Fruit fly (Drosophila melanogaster) whole organism, embryonic: ENCODE data around the gene Rpt6.

ENCODE experiments used
- Atf-2 ChIP-seq: fragments of 200-800 bp; sonication (Bioruptor generic); optimal IDR thresholded peaks from 2 replicates; lab custom pipeline; 2016; ENCODE audit warnings: missing biosample characterization, missing genetic modification characterization
- CG12071 ChIP-seq: fragments of 200-800 bp; sonication (Bioruptor generic); optimal IDR thresholded peaks from 3 replicates; lab custom pipeline; 2018; ENCODE audit warnings: missing biosample characterization, mild to moderate bottlenecking, missing genetic modification characterization
- CG1233 ChIP-seq: fragments of 200-800 bp; sonication (Bioruptor generic); optimal IDR thresholded peaks from 4 replicates; lab custom pipeline; 2018; ENCODE audit warnings: missing biosample characterization, mild to moderate bottlenecking, missing genetic modification characterization
- CG13287 ChIP-seq: fragments of 200-800 bp; sonication (Bioruptor generic); IDR thresholded peaks from 2 replicates; pipeline ENCODE4 v1.3.6; 2022; ENCODE audit warnings: missing biosample characterization, missing genetic modification characterization; ENCODE audit not compliant: partially characterized antibody
- CG15514 ChIP-seq: fragments of 200-800 bp; sonication (Bioruptor generic); optimal IDR thresholded peaks from 3 replicates; lab custom pipeline; 2017; ENCODE audit warnings: missing biosample characterization, missing genetic modification characterization, mild to moderate bottlenecking, moderate library complexity, missing genetic modification reagents
- CG2202 ChIP-seq: fragments of 200-800 bp; sonication (Bioruptor generic); optimal IDR thresholded peaks from 2 replicates; lab custom pipeline; 2018; ENCODE audit warnings: missing biosample characterization, mild to moderate bottlenecking, missing genetic modification characterization
- CG2712 ChIP-seq: fragments of 200-800 bp; optimal IDR thresholded peaks from 3 replicates; lab custom pipeline; 2019; ENCODE audit warnings: missing biosample characterization, mild to moderate bottlenecking, missing genetic modification characterization, moderate library complexity
- CG30020 ChIP-seq: fragments of 200-800 bp; optimal IDR thresholded peaks from 2 replicates; lab custom pipeline; 2019; ENCODE audit warnings: missing biosample characterization, mild to moderate bottlenecking, missing genetic modification characterization, moderate library complexity
- CG32532 ChIP-seq: fragments of 200-800 bp; sonication (Bioruptor generic); IDR thresholded peaks from 2 replicates; pipeline ENCODE4 v1.3.6; 2022; ENCODE audit warnings: missing biosample characterization, missing genetic modification characterization
- CG34422 ChIP-seq: fragments of 200-800 bp; sonication (Bioruptor generic); IDR thresholded peaks from 3 replicates; pipeline ENCODE4 v1.3.6; 2022; ENCODE audit warnings: missing biosample characterization, missing genetic modification characterization
- CG3847 ChIP-seq: fragments of 200-800 bp; sonication (Bioruptor generic); IDR thresholded peaks from 2 replicates; pipeline ENCODE4 v1.3.6; 2022; ENCODE audit warnings: missing biosample characterization, missing genetic modification characterization
- CG6254 ChIP-seq: fragments of 200-800 bp; sonication (Bioruptor generic); optimal IDR thresholded peaks from 3 replicates; lab custom pipeline; 2017; ENCODE audit warnings: mild to moderate bottlenecking, missing biosample characterization, missing genetic modification reagents, missing genetic modification characterization
- CG6791 ChIP-seq: fragments of 200-800 bp; sonication (Bioruptor generic); IDR thresholded peaks from 3 replicates; pipeline ENCODE4 v1.3.6; 2022; ENCODE audit warnings: missing biosample characterization, missing genetic modification characterization; ENCODE audit not compliant: partially characterized antibody
- CG8290 ChIP-seq, 3 experiments: fragments of 200-800 bp; sonication (Bioruptor generic); optimal IDR thresholded peaks; 2 replicates each; lab custom pipeline; 2016 to 2019; ENCODE audit warnings: missing biosample characterization in 3 of 3, missing genetic modification characterization in 3 of 3, mild to moderate bottlenecking in 2 of 3, moderate library complexity in 1 of 3
- CG8765 ChIP-seq: fragments of 200-800 bp; sonication (Bioruptor generic); IDR thresholded peaks from 2 replicates; pipeline ENCODE4 v1.3.6; 2022; ENCODE audit warnings: missing biosample characterization, missing genetic modification characterization
- CG9797 ChIP-seq: fragments of 200-800 bp; sonication (Bioruptor generic); optimal IDR thresholded peaks from 3 replicates; lab custom pipeline; 2018; ENCODE audit warnings: missing biosample characterization, mild to moderate bottlenecking, missing genetic modification characterization
- E2f2 ChIP-seq: fragments of 200-800 bp; sonication (Bioruptor generic); IDR thresholded peaks from 2 replicates; pipeline ENCODE4 v1.3.6; 2022; ENCODE audit warnings: missing biosample characterization, missing genetic modification characterization
- Ets65A ChIP-seq: fragments of 200-800 bp; sonication (Bioruptor generic); peaks from one replicate; lab custom pipeline; 2016; ENCODE audit warnings: missing biosample characterization, missing genetic modification characterization
- Ets97D ChIP-seq: fragments of 200-800 bp; sonication (Bioruptor generic); optimal IDR thresholded peaks from 3 replicates; lab custom pipeline; 2016; ENCODE audit warnings: missing biosample characterization, missing genetic modification characterization
- GATAe ChIP-seq: fragments of 200-800 bp; sonication (Bioruptor generic); conservative IDR thresholded peaks from 2 replicates; pipeline ENCODE4 v1.3.6; 2022; ENCODE audit warnings: missing biosample characterization, missing genetic modification characterization
- Jarid2 ChIP-seq: fragments of 200-800 bp; sonication (Bioruptor generic); optimal IDR thresholded peaks from 3 replicates; lab custom pipeline; 2017; ENCODE audit warnings: mild to moderate bottlenecking, missing biosample characterization, missing genetic modification reagents, missing genetic modification characterization
- Lhr ChIP-seq: fragments of 200-800 bp; sonication (Bioruptor generic); optimal IDR thresholded peaks from 3 replicates; lab custom pipeline; 2017; ENCODE audit warnings: mild to moderate bottlenecking, missing biosample characterization, missing genetic modification reagents, missing genetic modification characterization
- MBD-R2 ChIP-seq: fragments of 200-800 bp; sonication (Bioruptor generic); IDR thresholded peaks from 2 replicates; pipeline ENCODE4 v1.3.6; 2022; ENCODE audit warnings: missing biosample characterization, missing genetic modification characterization
- MESR4 ChIP-seq: fragments of 200-800 bp; sonication (Bioruptor generic); optimal IDR thresholded peaks from 2 replicates; lab custom pipeline; 2018; ENCODE audit warnings: missing biosample characterization, mild to moderate bottlenecking, missing genetic modification characterization, moderate library complexity
- Mrtf ChIP-seq: fragments of 200-800 bp; sonication (Bioruptor generic); IDR thresholded peaks from 3 replicates; pipeline ENCODE4 v1.3.6; 2022; ENCODE audit warnings: missing biosample characterization, missing genetic modification characterization
- Nf-YC ChIP-seq: fragments of 200-800 bp; optimal IDR thresholded peaks from 3 replicates; lab custom pipeline; 2019; ENCODE audit warnings: missing biosample characterization, mild to moderate bottlenecking, missing genetic modification characterization, moderate library complexity
- Optix ChIP-seq: fragments of 200-800 bp; sonication (Bioruptor generic); IDR thresholded peaks from 3 replicates; pipeline ENCODE4 v1.3.6; 2022; ENCODE audit warnings: missing biosample characterization, missing genetic modification characterization
- Scr ChIP-seq: fragments of 200-800 bp; sonication (Bioruptor generic); IDR thresholded peaks from 2 replicates; pipeline ENCODE4 v1.3.6; 2022; ENCODE audit warnings: missing biosample characterization, missing genetic modification characterization; ENCODE audit not compliant: partially characterized antibody
- Sin3A ChIP-seq: fragments of >200 bp; optimal IDR thresholded peaks from 2 replicates; lab custom pipeline; 2018
- YL-1 ChIP-seq: fragments of 200-800 bp; sonication (Bioruptor generic); optimal IDR thresholded peaks from 3 replicates; lab custom pipeline; 2017; ENCODE audit warnings: missing biosample characterization, mild to moderate bottlenecking, missing genetic modification characterization
- cwo ChIP-seq: fragments of 200-800 bp; sonication (Bioruptor generic); optimal IDR thresholded peaks from 3 replicates; lab custom pipeline; 2017; ENCODE audit warnings: missing biosample characterization, missing genetic modification characterization, mild to moderate bottlenecking, moderate library complexity, missing genetic modification reagents
- disco-r ChIP-seq: fragments of 200-800 bp; sonication (Bioruptor generic); optimal IDR thresholded peaks from 2 replicates; lab custom pipeline; 2016; ENCODE audit warnings: missing biosample characterization, missing genetic modification characterization
- eyg ChIP-seq: fragments of 200-800 bp; sonication (Bioruptor generic); optimal IDR thresholded peaks from 3 replicates; lab custom pipeline; 2016; ENCODE audit warnings: missing biosample characterization, missing genetic modification characterization
- fru ChIP-seq: fragments of >200 bp; optimal IDR thresholded peaks from 2 replicates; lab custom pipeline; 2017
- gro ChIP-seq: fragments of 200-800 bp; sonication (Bioruptor generic); optimal IDR thresholded peaks from 2 replicates; lab custom pipeline; 2016; ENCODE audit warnings: missing biosample characterization, missing genetic modification characterization
- knrl ChIP-seq: fragments of 200-800 bp; sonication (Bioruptor generic); IDR thresholded peaks from 3 replicates; pipeline ENCODE4 v1.3.6; 2022; ENCODE audit warnings: missing biosample characterization, missing genetic modification characterization; ENCODE audit not compliant: partially characterized antibody
- nmo ChIP-seq: fragments of 200-800 bp; sonication (Bioruptor generic); optimal IDR thresholded peaks from 2 replicates; lab custom pipeline; 2018; ENCODE audit warnings: missing biosample characterization, mild to moderate bottlenecking, missing genetic modification characterization, moderate library complexity
- nom ChIP-seq: fragments of 200-800 bp; sonication (Bioruptor generic); optimal IDR thresholded peaks from 2 replicates; lab custom pipeline; 2017; ENCODE audit warnings: missing biosample characterization, missing genetic modification characterization, mild to moderate bottlenecking, moderate library complexity, missing genetic modification reagents
- odd ChIP-seq: fragments of 200-800 bp; sonication (Bioruptor generic); optimal IDR thresholded peaks from 2 replicates; lab custom pipeline; 2017; ENCODE audit warnings: missing biosample characterization, mild to moderate bottlenecking, missing genetic modification characterization
- onecut ChIP-seq: fragments of 200-800 bp; sonication (Bioruptor generic); IDR thresholded peaks from 2 replicates; pipeline ENCODE4 v1.3.6; 2022; ENCODE audit warnings: missing biosample characterization, missing genetic modification characterization
- phol ChIP-seq: fragments of 200-800 bp; sonication (Bioruptor generic); optimal IDR thresholded peaks from 3 replicates; lab custom pipeline; 2018; ENCODE audit warnings: missing biosample characterization, mild to moderate bottlenecking, missing genetic modification characterization, moderate library complexity
- pita ChIP-seq: fragments of 200-800 bp; sonication (Bioruptor generic); optimal IDR thresholded peaks from 2 replicates; lab custom pipeline; 2017; ENCODE audit warnings: missing biosample characterization, mild to moderate bottlenecking, missing genetic modification characterization
- prd ChIP-seq, 3 experiments: fragments of >200 bp in 2 of 3; fragments of 200-800 bp in 1 of 3; sonication (Bioruptor generic) in 1 of 3; optimal IDR thresholded peaks in 2 of 3; IDR thresholded peaks in 1 of 3; 2 replicates in 2 of 3; 3 replicates in 1 of 3; pipeline versions ENCODE4 v1.3.6 to Lab custom; 2017 to 2022; ENCODE audit warnings: missing biosample characterization in 1 of 3, missing genetic modification characterization in 1 of 3
- sd ChIP-seq: fragments of 200-800 bp; sonication (Bioruptor generic); optimal IDR thresholded peaks from 3 replicates; lab custom pipeline; 2018; ENCODE audit warnings: missing biosample characterization, mild to moderate bottlenecking, missing genetic modification characterization, moderate library complexity
- sens ChIP-seq: fragments of 200-800 bp; sonication (Bioruptor generic); peaks from one replicate; lab custom pipeline; 2016; ENCODE audit warnings: missing biosample characterization, missing genetic modification characterization
- stwl ChIP-seq: fragments of 200-800 bp; sonication (Bioruptor generic); optimal IDR thresholded peaks from 3 replicates; lab custom pipeline; 2018; ENCODE audit warnings: missing biosample characterization, mild to moderate bottlenecking, missing genetic modification characterization, moderate library complexity
- trem ChIP-seq: fragments of 200-800 bp; optimal IDR thresholded peaks from 3 replicates; lab custom pipeline; 2019; ENCODE audit warnings: missing biosample characterization, mild to moderate bottlenecking, missing genetic modification characterization, moderate library complexity
- twi ChIP-seq: fragments of 200-800 bp; optimal IDR thresholded peaks from 2 replicates; lab custom pipeline; 2019; ENCODE audit warnings: missing biosample characterization, mild to moderate bottlenecking, missing genetic modification characterization, moderate library complexity

The Rpt6 gene

dm6 chrX:21357810-21358671 lies 42.2 kb downstream of the Rpt6 start, which contains the start of gene Septin1 (continued):
- TF ChIP-seq Mrtf (no peak), odd (GFP tag; lab: Kevin White, UChicago) (no peak), CG8290 (GFP tag; optimal IDR thresholded peaks at IDR 0.05; lab: Kevin White, UChicago) (peak; percentile 11), CG8290 (tag; optimal IDR thresholded peaks at IDR 0.05; lab: Kevin White, UChicago) (no peak), Sin3A (peak; percentile 14), CG2202 (tag; lab: Kevin White, UChicago) (no peak), twi (tag; lab: Kevin White, UChicago) (no peak), Atf-2 (no peak), prd (optimal IDR thresholded peaks at IDR 0.05; lab: Kevin White, UChicago) (no peak), prd (GFP tag; IDR thresholded peaks at IDR 0.05; lab: Robert Waterston, UW) (no peak), CG3847 (GFP tag; lab: Robert Waterston, UW) (peak; percentile 43), E2f2 (peak; percentile 83), CG6791 (GFP tag; lab: Robert Waterston, UW) (no peak), sens (peak; percentile 50), GATAe (GFP tag; lab: Robert Waterston, UW) (no peak), Lhr (peak; percentile 86), onecut (GFP tag; lab: Robert Waterston, UW) (no peak), CG15514 (GFP tag; lab: Kevin White, UChicago) (peak; percentile 64), nom (GFP tag; lab: Kevin White, UChicago) (peak; percentile 56), CG30020 (tag; lab: Kevin White, UChicago) (peak; percentile 8), CG8765 (GFP tag; lab: Robert Waterston, UW) (no peak), Nf-YC (peak; percentile 10), eyg (GFP tag; lab: Kevin White, UChicago) (no peak), CG34422 (GFP tag; lab: Robert Waterston, UW) (peak; percentile 22; the same call in 1 of the 3 replicates), trem (tag; lab: Kevin White, UChicago) (peak; percentile 63), CG13287 (peak; percentile 31; the same call in 1 of the 2 replicates), Scr (no peak), cwo (GFP tag; lab: Kevin White, UChicago) (no peak), CG6254 (no peak), phol (peak; percentile 48), disco-r (GFP tag; lab: Kevin White, UChicago) (no peak), CG2712 (tag; lab: Kevin White, UChicago) (peak; percentile 29), YL-1 (GFP tag; lab: Kevin White, UChicago) (peak; percentile 16), CG1233 (GFP tag; lab: Kevin White, UChicago) (no peak), sd (tag; lab: Kevin White, UChicago) (no peak), Ets97D (peak; percentile 4), knrl (GFP tag; lab: Robert Waterston, UW) (peak; percentile 30; the same call in 1 of the 3 replicates), CG32532 (GFP tag; lab: Robert Waterston, UW) (no peak), stwl (tag; lab: Kevin White, UChicago) (peak; percentile 28), Ets65A (GFP tag; lab: Kevin White, UChicago) (no peak), MBD-R2 (GFP tag; lab: Robert Waterston, UW) (peak; percentile 47; the same call in 1 of the 2 replicates), fru (lab: Kevin White, UChicago) (no peak), MESR4 (GFP tag; lab: Kevin White, UChicago) (peak; percentile 54), Jarid2 (peak; percentile 66), CG9797 (GFP tag; lab: Kevin White, UChicago) (peak; percentile 94), Optix (GFP tag; lab: Robert Waterston, UW) (no peak), gro (GFP tag; lab: Kevin White, UChicago) (no peak), nmo (GFP tag; lab: Kevin White, UChicago) (peak; percentile 50), pita (peak; percentile 13), CG12071 (GFP tag; lab: Kevin White, UChicago) (no peak)
